Worm (Caenorhabditis elegans): ENCODE measurements around the gene srz-101.

- TF ChIP-seq nhr-76 (tag; optimal IDR thresholded peaks at IDR 0.05) (no peak), unc-62 (GFP tag; optimal IDR thresholded peaks at IDR 0.05) (no peak), ces-1 (GFP tag; optimal IDR thresholded peaks at IDR 0.05) (no peak), nhr-28 (tag; optimal IDR thresholded peaks at IDR 0.05) (no peak), lsy-2 (tag; optimal IDR thresholded peaks at IDR 0.05) (no peak), nhr-237 (tag; optimal IDR thresholded peaks at IDR 0.05) (no peak), zip-8 (tag; optimal IDR thresholded peaks at IDR 0.05) (no peak), elt-1 (tag; optimal IDR thresholded peaks at IDR 0.05; ENCODE audit: borderline replicate concordance, insufficient read depth) (no peak), mep-1 (tag; optimal IDR thresholded peaks at IDR 0.05) (no peak), snpc-4 (tag; optimal IDR thresholded peaks at IDR 0.05) (no peak), elt-3 (tag; optimal IDR thresholded peaks at IDR 0.05) (no peak)
Measured at ce11 chrV:16645201-16645940, 49.3 kb upstream of the srz-101 start, which contains the start of gene W06G6.17.
